Worm (Caenorhabditis elegans): ENCODE measurements around the gene marc-5.

marc-5 gene

ce11 chrII:12344787-12345186, 34.5 kb downstream of the marc-5 start, which contains the start of gene C44C11.6:
Gene C44C11.6 (plus strand): TSS chrII:12344809.
- TF ChIP-seq rnt-1 (tag; optimal IDR thresholded peaks at IDR 0.05) (peak; percentile 23), nhr-71 (tag; optimal IDR thresholded peaks at IDR 0.05) (peak; percentile 23), unc-62 (GFP tag; optimal IDR thresholded peaks at IDR 0.05) (no peak)

- no peak for TF ChIP-seq nhr-84 (tag; optimal IDR thresholded peaks at IDR 0.05)
- TF ChIP-seq ets-5 (GFP tag; IDR thresholded peaks at IDR 0.05): no peak
- TF ChIP-seq ama-1 (optimal IDR thresholded peaks at IDR 0.05): no peak
- no peak for TF ChIP-seq nhr-85 (tag)
- TF ChIP-seq lin-15B (tag; optimal IDR thresholded peaks at IDR 0.05): no peak
- no peak for TF ChIP-seq sup-37 (GFP tag; optimal IDR thresholded peaks at IDR 0.05)
- no peak for TF ChIP-seq mab-9 (GFP tag; IDR thresholded peaks at IDR 0.05)
- no peak for TF ChIP-seq hlh-17 (GFP tag; optimal IDR thresholded peaks at IDR 0.05; ENCODE audit: borderline replicate concordance)
- no peak for TF ChIP-seq unc-30 (tag; optimal IDR thresholded peaks at IDR 0.05)
- TF ChIP-seq elt-2 (tag; optimal IDR thresholded peaks at IDR 0.05): no peak
- no peak for TF ChIP-seq rnt-1 (tag; optimal IDR thresholded peaks at IDR 0.05)
- TF ChIP-seq nhr-19 (GFP tag; conservative IDR thresholded peaks at IDR 0.05): no peak
- TF ChIP-seq pax-3 (tag; optimal IDR thresholded peaks at IDR 0.05): no peak
- TF ChIP-seq C04F5.9 (tag; optimal IDR thresholded peaks at IDR 0.05): no peak
- no peak for TF ChIP-seq mef-2 (tag; optimal IDR thresholded peaks at IDR 0.05)
- TF ChIP-seq sptf-1 (tag; optimal IDR thresholded peaks at IDR 0.05): no peak
- TF ChIP-seq nhr-11 (tag; optimal IDR thresholded peaks at IDR 0.05): no peak
- TF ChIP-seq ztf-11 (tag; optimal IDR thresholded peaks at IDR 0.05): no peak
- no peak for TF ChIP-seq lin-14 (GFP tag; optimal IDR thresholded peaks at IDR 0.05)
These were observed 35.6 kb downstream of the marc-5 start for ce11 chrII:12343710-12344109.

- TF ChIP-seq nhr-90 (tag; optimal IDR thresholded peaks at IDR 0.05; ENCODE audit: poor library complexity): no peak
- no peak for TF ChIP-seq lin-39 (tag; optimal IDR thresholded peaks at IDR 0.05)
- no peak for TF ChIP-seq fkh-8 (tag; optimal IDR thresholded peaks at IDR 0.05)
- no peak for TF ChIP-seq isw-1 (GFP tag; IDR thresholded peaks at IDR 0.05)
- TF ChIP-seq sptf-1 (tag; optimal IDR thresholded peaks at IDR 0.05): no peak
- TF ChIP-seq aly-2 (tag; optimal IDR thresholded peaks at IDR 0.05): no peak
- no peak for TF ChIP-seq nhr-20 (tag; optimal IDR thresholded peaks at IDR 0.05)
- TF ChIP-seq unc-62 (GFP tag; optimal IDR thresholded peaks at IDR 0.05): no peak
- TF ChIP-seq nhr-12 (tag; optimal IDR thresholded peaks at IDR 0.05): no peak
- TF ChIP-seq unc-130 (tag; optimal IDR thresholded peaks at IDR 0.05): no peak
- TF ChIP-seq skn-1 (tag; optimal IDR thresholded peaks at IDR 0.05): no peak
- no peak for TF ChIP-seq C34B4.2 (tag; optimal IDR thresholded peaks at IDR 0.05)
- TF ChIP-seq hpl-2 (GFP tag; optimal IDR thresholded peaks at IDR 0.05): no peak
- no peak for TF ChIP-seq dpl-1 (GFP tag; optimal IDR thresholded peaks at IDR 0.05)
- no peak for TF ChIP-seq C16A3.4 (tag; optimal IDR thresholded peaks at IDR 0.05)
- no peak for TF ChIP-seq rnt-1 (tag; optimal IDR thresholded peaks at IDR 0.05)
- TF ChIP-seq nhr-76 (tag; optimal IDR thresholded peaks at IDR 0.05): no peak
- TF ChIP-seq Y116A8C.19 (tag; optimal IDR thresholded peaks at IDR 0.05; ENCODE audit: borderline replicate concordance): no peak
- no peak for TF ChIP-seq nhr-85 (tag)
- TF ChIP-seq ztf-4 (tag; optimal IDR thresholded peaks at IDR 0.05): no peak
These were observed 36.4 kb downstream of the marc-5 start for ce11 chrII:12342928-12343327.

- TF ChIP-seq pax-3 (tag; optimal IDR thresholded peaks at IDR 0.05) (no peak), nhr-237 (tag; optimal IDR thresholded peaks at IDR 0.05) (no peak), elt-3 (tag; optimal IDR thresholded peaks at IDR 0.05) (peak in 1 of 6 experiments; percentile 42), lir-3 (tag; optimal IDR thresholded peaks at IDR 0.05; ENCODE audit: poor library complexity) (no peak), dpl-1 (GFP tag; optimal IDR thresholded peaks at IDR 0.05) (peak; percentile 30 to 57 (median 41)), ceh-8 (GFP tag; optimal IDR thresholded peaks at IDR 0.05) (peak; percentile 33), hlh-17 (GFP tag; optimal IDR thresholded peaks at IDR 0.05; ENCODE audit: borderline replicate concordance) (no peak), C16A3.4 (tag; optimal IDR thresholded peaks at IDR 0.05) (peak; percentile 10), ztf-11 (tag; optimal IDR thresholded peaks at IDR 0.05) (no peak), elt-2 (tag; optimal IDR thresholded peaks at IDR 0.05) (no peak), lin-13 (GFP tag; optimal IDR thresholded peaks at IDR 0.05) (no peak), hlh-4 (tag; optimal IDR thresholded peaks at IDR 0.05) (no peak), vab-15 (tag; optimal IDR thresholded peaks at IDR 0.05) (no peak), snu-23 (GFP tag; optimal IDR thresholded peaks at IDR 0.05) (peak; percentile 8), ztf-4 (tag; optimal IDR thresholded peaks at IDR 0.05) (no peak), lsy-2 (tag; optimal IDR thresholded peaks at IDR 0.05) (peak in 1 of 2 experiments; percentile 48), lin-35 (GFP tag; optimal IDR thresholded peaks at IDR 0.05) (peak; percentile 14 to 70)
These were observed 37.6 kb downstream of the marc-5 start for ce11 chrII:12341566-12342223.

All from whole organism, L1 larva.